Worm (Caenorhabditis elegans) whole organism, L1 larva: ENCODE results near the gene srh-245.

Experiments
- C16A3.4 ChIP-seq: fragments of 150-350 bp; optimal IDR thresholded peaks from 2 replicates; lab custom pipeline; 2014; ENCODE audit warnings: missing biosample characterization, missing genetic modification characterization
- C34B4.2 ChIP-seq: sonication (generic microtip); optimal IDR thresholded peaks from 2 replicates; lab custom pipeline; 2017; ENCODE audit warnings: mild to moderate bottlenecking, missing genetic modification characterization, missing compliant biosample characterization
- F16B12.6 ChIP-seq: fragments of 150-350 bp; optimal IDR thresholded peaks from 2 replicates; lab custom pipeline; 2014; ENCODE audit warnings: missing biosample characterization, missing genetic modification characterization
- alr-1 ChIP-seq: fragments of 200-800 bp; sonication (Bioruptor generic); optimal IDR thresholded peaks from 2 replicates; lab custom pipeline; 2018; ENCODE audit warnings: borderline replicate concordance, mild to moderate bottlenecking, missing genetic modification characterization, missing compliant biosample characterization
- aly-2 ChIP-seq: fragments of 150-350 bp; optimal IDR thresholded peaks from 2 replicates; lab custom pipeline; 2014; ENCODE audit warnings: missing biosample characterization, missing genetic modification characterization
- blmp-1 ChIP-seq: fragments of 150-350 bp; optimal IDR thresholded peaks from 2 replicates; lab custom pipeline; 2014; ENCODE audit warnings: missing biosample characterization, missing genetic modification characterization
- ceh-63 ChIP-seq: fragments of 200-800 bp; sonication (Bioruptor generic); optimal IDR thresholded peaks from 2 replicates; lab custom pipeline; 2018; ENCODE audit warnings: mild to moderate bottlenecking, missing genetic modification characterization, missing compliant biosample characterization
- ceh-8 ChIP-seq: fragments of 200-800 bp; sonication (Bioruptor generic); optimal IDR thresholded peaks from 2 replicates; lab custom pipeline; 2018; ENCODE audit warnings: mild to moderate bottlenecking, missing genetic modification characterization, moderate library complexity, missing compliant biosample characterization
- ceh-88 ChIP-seq: fragments of 200-800 bp; sonication (Bioruptor generic); IDR thresholded peaks from 2 replicates; pipeline ENCODE4 v1.3.6; 2022; ENCODE audit warnings: missing genetic modification characterization, missing compliant biosample characterization
- ceh-90 ChIP-seq: sonication (generic microtip); optimal IDR thresholded peaks from 2 replicates; lab custom pipeline; 2016; ENCODE audit warnings: missing genetic modification characterization, missing compliant biosample characterization
- dpl-1 ChIP-seq, 3 experiments: fragments of 150-350 bp in 2 of 3; sonication (generic microtip) in 1 of 3; optimal IDR thresholded peaks; 2 replicates each; lab custom pipeline; 2014 to 2017; ENCODE audit warnings: missing biosample characterization in 3 of 3, missing genetic modification characterization in 3 of 3, missing genetic modification reagents in 3 of 3
- dsc-1 ChIP-seq: sonication (generic microtip); optimal IDR thresholded peaks from 2 replicates; lab custom pipeline; 2016; ENCODE audit warnings: mild to moderate bottlenecking, missing genetic modification characterization, missing compliant biosample characterization
- egl-27 ChIP-seq, 2 experiments: fragments of 150-350 bp in 1 of 2; sonication (generic microtip); optimal IDR thresholded peaks; 3 replicates each; lab custom pipeline; 2017 to 2018; ENCODE audit warnings: missing biosample characterization in 2 of 2, missing genetic modification characterization in 2 of 2, missing genetic modification reagents in 2 of 2
- elt-3 ChIP-seq, 6 experiments: fragments of 150-350 bp in 1 of 6; sonication (generic microtip); optimal IDR thresholded peaks; 2 replicates each; lab custom pipeline; 2017 to 2018; ENCODE audit warnings: missing biosample characterization in 6 of 6, missing genetic modification characterization in 6 of 6, inconsistent platforms in 1 of 6
- fkh-10 ChIP-seq: sonication (generic microtip); optimal IDR thresholded peaks from 2 replicates; lab custom pipeline; 2017; ENCODE audit warnings: missing biosample characterization, missing genetic modification reagents, missing genetic modification characterization
- fkh-8 ChIP-seq: sonication (generic microtip); optimal IDR thresholded peaks from 2 replicates; lab custom pipeline; 2016; ENCODE audit warnings: mild to moderate bottlenecking, missing genetic modification characterization, missing compliant biosample characterization
- isw-1 ChIP-seq: fragments of 200-800 bp; sonication (Bioruptor generic); IDR thresholded peaks from 2 replicates; pipeline ENCODE4 v1.3.6; 2022; ENCODE audit warnings: missing genetic modification characterization, missing compliant biosample characterization
- jun-1 ChIP-seq: fragments of 150-350 bp; optimal IDR thresholded peaks from 2 replicates; lab custom pipeline; 2014; ENCODE audit warnings: missing biosample characterization, missing genetic modification reagents, missing genetic modification characterization
- lin-13 ChIP-seq: fragments of 150-350 bp; optimal IDR thresholded peaks from 2 replicates; lab custom pipeline; 2014; ENCODE audit warnings: missing biosample characterization, missing genetic modification reagents, missing genetic modification characterization
- lin-39 ChIP-seq: fragments of 150-350 bp; optimal IDR thresholded peaks from 2 replicates; lab custom pipeline; 2014; ENCODE audit warnings: missing biosample characterization, missing genetic modification reagents, missing genetic modification characterization
- lsy-2 ChIP-seq, 2 experiments: fragments of 150-350 bp; optimal IDR thresholded peaks; 2 replicates each; lab custom pipeline; 2014; ENCODE audit warnings: missing biosample characterization in 2 of 2, missing genetic modification characterization in 2 of 2
- nhr-237 ChIP-seq: fragments of 150-350 bp; optimal IDR thresholded peaks from 2 replicates; lab custom pipeline; 2014; ENCODE audit warnings: missing biosample characterization, missing genetic modification characterization
- nhr-47 ChIP-seq: sonication (generic microtip); optimal IDR thresholded peaks from 2 replicates; lab custom pipeline; 2016; ENCODE audit warnings: mild to moderate bottlenecking, missing genetic modification characterization, moderate library complexity, missing compliant biosample characterization
- nhr-71 ChIP-seq: sonication (generic microtip); optimal IDR thresholded peaks from 2 replicates; lab custom pipeline; 2016; ENCODE audit warnings: mild to moderate bottlenecking, missing genetic modification characterization, moderate library complexity, missing compliant biosample characterization
- nhr-77 ChIP-seq: fragments of 150-350 bp; optimal IDR thresholded peaks from 2 replicates; lab custom pipeline; 2014; ENCODE audit warnings: missing biosample characterization, missing genetic modification characterization
- nhr-84 ChIP-seq: sonication (generic microtip); optimal IDR thresholded peaks from 2 replicates; lab custom pipeline; 2017; ENCODE audit warnings: missing biosample characterization, missing genetic modification characterization
- nhr-85 ChIP-seq: sonication (generic microtip); peaks from one replicate; lab custom pipeline; 2016; ENCODE audit warnings: missing genetic modification characterization, inconsistent platforms, missing compliant biosample characterization
- nhr-90 ChIP-seq: sonication (generic microtip); optimal IDR thresholded peaks from 2 replicates; lab custom pipeline; 2016; ENCODE audit warnings: mild to moderate bottlenecking, missing genetic modification characterization, missing compliant biosample characterization; ENCODE audit not compliant: poor library complexity
- snu-23 ChIP-seq: sonication (generic microtip); optimal IDR thresholded peaks from 2 replicates; lab custom pipeline; 2016; ENCODE audit warnings: missing genetic modification characterization, missing compliant biosample characterization
- sptf-1 ChIP-seq: fragments of 150-350 bp; optimal IDR thresholded peaks from 2 replicates; lab custom pipeline; 2014; ENCODE audit warnings: missing biosample characterization, missing genetic modification characterization
- swsn-7 ChIP-seq: sonication (generic microtip); optimal IDR thresholded peaks from 2 replicates; lab custom pipeline; 2016; ENCODE audit warnings: missing genetic modification characterization, missing compliant biosample characterization
- tlp-1 ChIP-seq: fragments of 150-350 bp; optimal IDR thresholded peaks from 2 replicates; lab custom pipeline; 2014; ENCODE audit warnings: missing biosample characterization, missing genetic modification characterization
- unc-98 ChIP-seq: fragments of 200-800 bp; sonication (Bioruptor generic); IDR thresholded peaks from 2 replicates; pipeline ENCODE4 v1.3.6; 2022; ENCODE audit warnings: missing genetic modification characterization, missing compliant biosample characterization
- xbp-1 ChIP-seq: sonication (generic microtip); optimal IDR thresholded peaks from 2 replicates; lab custom pipeline; 2016; ENCODE audit warnings: missing genetic modification characterization, missing compliant biosample characterization
- zag-1 ChIP-seq: fragments of 150-350 bp; optimal IDR thresholded peaks from 2 replicates; lab custom pipeline; 2014; ENCODE audit warnings: missing biosample characterization, missing genetic modification characterization
- ztf-11 ChIP-seq, 2 experiments: sonication (generic microtip); optimal IDR thresholded peaks; 2 replicates each; lab custom pipeline; 2016 to 2017; ENCODE audit warnings: missing genetic modification characterization in 2 of 2, missing biosample characterization in 1 of 2, missing compliant biosample characterization in 1 of 2

The srh-245 gene

ce11 chrV:628527-628926 lies 27.2 kb downstream of the srh-245 start, which contains the start of gene F48G7.9:
F48G7.9 (minus strand) TSS chrV:628627.
- TF ChIP-seq nhr-77 (tag; lab: Kevin White, UChicago) (no peak), lin-39 (tag; lab: Kevin White, UChicago) (no peak), C34B4.2 (tag; lab: Kevin White, UChicago) (no peak), lin-13 (GFP tag; lab: Kevin White, UChicago) (no peak), elt-3 (tag; optimal IDR thresholded peaks at IDR 0.05; lab: Kevin White, UChicago) (no peak), aly-2 (no peak)
- TF ChIP-seq, all 84 proteins: peak for 0

ce11 chrV:627585-627984 lies 28.1 kb downstream of the srh-245 start, which contains the start of gene F48G7.8:
F48G7.8 (minus strand) TSS chrV:627685.
- no peak for TF ChIP-seq fkh-10 (GFP tag; lab: Kevin White, UChicago)
- TF ChIP-seq C16A3.4 (tag; lab: Kevin White, UChicago): no peak
- TF ChIP-seq zag-1 (tag; lab: Kevin White, UChicago): no peak
- no peak for TF ChIP-seq dpl-1 (GFP tag; optimal IDR thresholded peaks at IDR 0.05; lab: Kevin White, UChicago)
- no peak for TF ChIP-seq nhr-47 (tag; lab: Kevin White, UChicago)
- TF ChIP-seq swsn-7: no peak
- TF ChIP-seq lsy-2 (tag; optimal IDR thresholded peaks at IDR 0.05; lab: Kevin White, UChicago): no peak
- TF ChIP-seq ceh-90 (tag; lab: Kevin White, UChicago): no peak
- no peak for TF ChIP-seq unc-98 (GFP tag; lab: Robert Waterston, UW)
- TF ChIP-seq xbp-1 (tag; lab: Kevin White, UChicago): no peak
- TF ChIP-seq lin-13 (GFP tag; lab: Kevin White, UChicago): no peak
- TF ChIP-seq ceh-63 (GFP tag; lab: Kevin White, UChicago): no peak
- no peak for TF ChIP-seq isw-1 (GFP tag; lab: Robert Waterston, UW)
- TF ChIP-seq dsc-1 (tag; lab: Kevin White, UChicago): no peak
- TF ChIP-seq blmp-1: no peak
- no peak for TF ChIP-seq ztf-11 (tag; optimal IDR thresholded peaks at IDR 0.05; lab: Kevin White, UChicago)
- no peak for TF ChIP-seq egl-27 (tag; optimal IDR thresholded peaks at IDR 0.05; lab: Kevin White, UChicago)
- TF ChIP-seq sptf-1: no peak
- TF ChIP-seq nhr-84: no peak
- TF ChIP-seq alr-1 (tag; lab: Kevin White, UChicago): no peak

- TF ChIP-seq lin-39 (tag; lab: Kevin White, UChicago) (no peak), jun-1 (tag; lab: Kevin White, UChicago) (no peak), F16B12.6 (tag; lab: Kevin White, UChicago) (no peak), lin-13 (GFP tag; lab: Kevin White, UChicago) (no peak), nhr-71 (tag; lab: Kevin White, UChicago) (no peak), snu-23 (GFP tag; lab: Kevin White, UChicago) (no peak)
Observed at ce11 chrV:626321-626720, 29.4 kb downstream of the srh-245 start, which contains the start of gene F48G7.7. F48G7.7 (minus strand) TSS chrV:626421.

DNA sequence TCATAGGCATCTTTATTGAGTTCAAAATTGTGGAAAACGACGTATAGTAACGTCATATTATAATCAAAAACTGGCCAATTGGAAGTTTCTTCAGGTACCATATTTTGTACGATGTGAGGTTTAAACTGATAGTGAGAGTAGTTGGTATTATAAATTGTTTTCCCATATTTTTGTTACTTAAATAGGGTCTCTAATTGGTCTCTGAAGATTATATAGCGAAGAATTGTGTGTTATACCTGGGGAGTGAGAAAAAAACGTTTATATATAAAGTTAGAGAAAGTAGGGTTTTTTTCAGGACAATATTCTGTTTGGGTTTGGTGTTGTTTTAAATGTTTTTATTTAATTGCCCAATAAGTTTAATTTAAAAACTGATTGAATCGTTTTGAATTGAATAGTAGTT lies 30.8 kb downstream of the srh-245 start, which contains the start of gene srt-17:
Gene srt-17, minus strand, starts transcription at position 101 of the 400 bp plus-strand sequence.
- no peak for TF ChIP-seq fkh-8
- no peak for TF ChIP-seq nhr-237 (tag; lab: Kevin White, UChicago)
- TF ChIP-seq nhr-90 (tag; lab: Kevin White, UChicago): no peak
- no peak for TF ChIP-seq aly-2
- no peak for TF ChIP-seq F16B12.6 (tag; lab: Kevin White, UChicago)
- no peak for TF ChIP-seq tlp-1
- no peak for TF ChIP-seq ceh-8 (GFP tag; lab: Kevin White, UChicago)
- no peak for TF ChIP-seq nhr-85 (tag; lab: Kevin White, UChicago)
- TF ChIP-seq nhr-47 (tag; lab: Kevin White, UChicago): no peak
- no peak for TF ChIP-seq ceh-88
- no peak for TF ChIP-seq ztf-11 (tag; optimal IDR thresholded peaks at IDR 0.05; lab: Kevin White, UChicago)
